Fruit fly (Drosophila melanogaster) whole organism, embryonic: ENCODE measurements around the gene CG33927.

Source experiments
- BEAF-32 ChIP-seq: fragments of 200-800 bp; sonication (Bioruptor generic); optimal IDR thresholded peaks from 3 replicates; lab custom pipeline; 2017; ENCODE audit warnings: missing biosample characterization, missing genetic modification characterization, mild to moderate bottlenecking, moderate library complexity, missing genetic modification reagents
- CG10543 ChIP-seq: fragments of 200-800 bp; sonication (Bioruptor generic); optimal IDR thresholded peaks from 3 replicates; lab custom pipeline; 2017; ENCODE audit warnings: missing biosample characterization, mild to moderate bottlenecking, missing genetic modification characterization, moderate library complexity
- CG11085 ChIP-seq: fragments of 200-800 bp; sonication (Bioruptor generic); IDR thresholded peaks from 2 replicates; pipeline ENCODE4 v1.3.6; 2022; ENCODE audit warnings: missing biosample characterization, missing genetic modification characterization
- CG11456 ChIP-seq: fragments of 200-800 bp; sonication (Bioruptor generic); IDR thresholded peaks from 3 replicates; pipeline ENCODE4 v1.3.6; 2022; ENCODE audit warnings: missing biosample characterization, missing genetic modification characterization
- CG12659 ChIP-seq: fragments of 200-800 bp; sonication (Bioruptor generic); optimal IDR thresholded peaks from 3 replicates; lab custom pipeline; 2017; ENCODE audit warnings: mild to moderate bottlenecking, missing biosample characterization, missing genetic modification reagents, missing genetic modification characterization
- CG12744 ChIP-seq: fragments of 200-800 bp; sonication (Bioruptor generic); optimal IDR thresholded peaks from 2 replicates; lab custom pipeline; 2016; ENCODE audit warnings: missing biosample characterization, missing genetic modification characterization
- CG1647 ChIP-seq: fragments of 200-800 bp; sonication (Bioruptor generic); optimal IDR thresholded peaks from 3 replicates; lab custom pipeline; 2016; ENCODE audit warnings: missing biosample characterization, missing genetic modification characterization
- CG17912 ChIP-seq: fragments of 200-800 bp; sonication (Bioruptor generic); optimal IDR thresholded peaks from 2 replicates; lab custom pipeline; 2018; ENCODE audit warnings: missing biosample characterization, mild to moderate bottlenecking, missing genetic modification characterization
- CG2116 ChIP-seq: fragments of 200-800 bp; sonication (Bioruptor generic); optimal IDR thresholded peaks from 3 replicates; lab custom pipeline; 2018; ENCODE audit warnings: missing biosample characterization, mild to moderate bottlenecking, missing genetic modification characterization
- CG30403 ChIP-seq: fragments of 200-800 bp; sonication (Bioruptor generic); optimal IDR thresholded peaks from 3 replicates; lab custom pipeline; 2016; ENCODE audit warnings: missing biosample characterization, missing genetic modification characterization
- CG3281 ChIP-seq: fragments of 200-800 bp; sonication (Bioruptor generic); optimal IDR thresholded peaks from 3 replicates; lab custom pipeline; 2017; ENCODE audit warnings: missing biosample characterization, mild to moderate bottlenecking, missing genetic modification characterization
- CG34224 ChIP-seq: fragments of 200-800 bp; sonication (Bioruptor generic); IDR thresholded peaks from 3 replicates; pipeline ENCODE4 v1.3.6; 2022; ENCODE audit warnings: missing biosample characterization, missing genetic modification characterization; ENCODE audit not compliant: partially characterized antibody
- CG4328 ChIP-seq: fragments of 200-800 bp; sonication (Bioruptor generic); optimal IDR thresholded peaks from 3 replicates; lab custom pipeline; 2017; ENCODE audit warnings: missing biosample characterization, missing genetic modification reagents, missing genetic modification characterization
- CG4854 ChIP-seq: fragments of 200-800 bp; sonication (Bioruptor generic); optimal IDR thresholded peaks from 2 replicates; lab custom pipeline; 2016; ENCODE audit warnings: missing biosample characterization, missing genetic modification characterization, inconsistent platforms
- CG6813 ChIP-seq: fragments of 200-800 bp; sonication (Bioruptor generic); optimal IDR thresholded peaks from 2 replicates; lab custom pipeline; 2017; ENCODE audit warnings: missing biosample characterization, missing genetic modification characterization, mild to moderate bottlenecking, moderate library complexity, missing genetic modification reagents
- CG8089 ChIP-seq: fragments of 200-800 bp; sonication (Bioruptor generic); optimal IDR thresholded peaks from 3 replicates; lab custom pipeline; 2016; ENCODE audit warnings: missing biosample characterization, missing genetic modification characterization
- CG8924 ChIP-seq: fragments of 200-800 bp; optimal IDR thresholded peaks from 3 replicates; lab custom pipeline; 2019; ENCODE audit warnings: missing biosample characterization, mild to moderate bottlenecking, missing genetic modification characterization, moderate library complexity
- CG8944 ChIP-seq: fragments of 200-800 bp; sonication (Bioruptor generic); optimal IDR thresholded peaks from 3 replicates; lab custom pipeline; 2016; ENCODE audit warnings: missing biosample characterization, missing genetic modification characterization
- Chrac-16 ChIP-seq: fragments of 200-800 bp; sonication (Bioruptor generic); optimal IDR thresholded peaks from 3 replicates; lab custom pipeline; 2016; ENCODE audit warnings: missing biosample characterization, missing genetic modification characterization
- Dll ChIP-seq: fragments of 200-800 bp; sonication (Bioruptor generic); IDR thresholded peaks from 4 replicates; pipeline ENCODE4 v1.3.6; 2022; ENCODE audit warnings: missing biosample characterization, missing genetic modification characterization; ENCODE audit not compliant: partially characterized antibody
- Ets65A ChIP-seq: fragments of 200-800 bp; sonication (Bioruptor generic); peaks from one replicate; lab custom pipeline; 2016; ENCODE audit warnings: missing biosample characterization, missing genetic modification characterization
- Fer2 ChIP-seq: fragments of 200-800 bp; sonication (Bioruptor generic); optimal IDR thresholded peaks from 2 replicates; lab custom pipeline; 2018; ENCODE audit warnings: missing biosample characterization, mild to moderate bottlenecking, missing genetic modification characterization, moderate library complexity
- GATAe ChIP-seq: fragments of 200-800 bp; sonication (Bioruptor generic); conservative IDR thresholded peaks from 2 replicates; pipeline ENCODE4 v1.3.6; 2022; ENCODE audit warnings: missing biosample characterization, missing genetic modification characterization
- H2.0 ChIP-seq: fragments of 200-800 bp; sonication (Bioruptor generic); IDR thresholded peaks from 2 replicates; pipeline ENCODE4 v1.3.6; 2022; ENCODE audit warnings: missing biosample characterization, missing genetic modification characterization
- MBD-R2 ChIP-seq: fragments of 200-800 bp; sonication (Bioruptor generic); IDR thresholded peaks from 2 replicates; pipeline ENCODE4 v1.3.6; 2022; ENCODE audit warnings: missing biosample characterization, missing genetic modification characterization
- MTF-1 ChIP-seq: fragments of 200-800 bp; sonication (Bioruptor generic); optimal IDR thresholded peaks from 2 replicates; lab custom pipeline; 2018; ENCODE audit warnings: missing biosample characterization, mild to moderate bottlenecking, missing genetic modification characterization, borderline replicate concordance
- NC2β ChIP-seq: fragments of 200-800 bp; sonication (Bioruptor generic); optimal IDR thresholded peaks from 2 replicates; lab custom pipeline; 2016; ENCODE audit warnings: missing biosample characterization, missing genetic modification characterization
- Pdp1 ChIP-seq, 2 experiments: fragments of 200-800 bp; sonication (Bioruptor generic); optimal IDR thresholded peaks; 3 replicates each; lab custom pipeline; 2016; ENCODE audit warnings: missing biosample characterization in 2 of 2, missing genetic modification characterization in 2 of 2, mild to moderate bottlenecking in 1 of 2, moderate library complexity in 1 of 2
- Six4 ChIP-seq: fragments of 200-800 bp; sonication (Bioruptor generic); optimal IDR thresholded peaks from 2 replicates; lab custom pipeline; 2016; ENCODE audit warnings: missing biosample characterization, missing genetic modification characterization
- YL-1 ChIP-seq: fragments of 200-800 bp; sonication (Bioruptor generic); optimal IDR thresholded peaks from 3 replicates; lab custom pipeline; 2017; ENCODE audit warnings: missing biosample characterization, mild to moderate bottlenecking, missing genetic modification characterization
- ab ChIP-seq: fragments of 200-800 bp; sonication (Bioruptor generic); optimal IDR thresholded peaks from 2 replicates; lab custom pipeline; 2016; ENCODE audit warnings: missing biosample characterization, missing genetic modification characterization
- bigmax ChIP-seq: fragments of 200-800 bp; sonication (Bioruptor generic); optimal IDR thresholded peaks from 2 replicates; lab custom pipeline; 2018; ENCODE audit warnings: missing biosample characterization, mild to moderate bottlenecking, missing genetic modification characterization
- bsh ChIP-seq, 2 experiments: fragments of 200-800 bp; sonication (Bioruptor generic); optimal IDR thresholded peaks; 2 replicates each; lab custom pipeline; 2017 to 2018; ENCODE audit warnings: mild to moderate bottlenecking in 2 of 2, missing biosample characterization in 2 of 2, missing genetic modification characterization in 2 of 2, moderate library complexity in 1 of 2
- chinmo ChIP-seq: fragments of 200-800 bp; sonication (Bioruptor generic); IDR thresholded peaks from 4 replicates; pipeline ENCODE4 v1.3.6; 2022; ENCODE audit warnings: missing biosample characterization, missing genetic modification characterization; ENCODE audit not compliant: partially characterized antibody
- cwo ChIP-seq: fragments of 200-800 bp; sonication (Bioruptor generic); optimal IDR thresholded peaks from 3 replicates; lab custom pipeline; 2017; ENCODE audit warnings: missing biosample characterization, missing genetic modification characterization, mild to moderate bottlenecking, moderate library complexity, missing genetic modification reagents
- ewg ChIP-seq: fragments of 200-800 bp; sonication (Bioruptor generic); optimal IDR thresholded peaks from 3 replicates; lab custom pipeline; 2017; ENCODE audit warnings: mild to moderate bottlenecking, missing biosample characterization, missing genetic modification reagents, missing genetic modification characterization
- ftz-f1 ChIP-seq: fragments of 200-800 bp; sonication (Bioruptor generic); optimal IDR thresholded peaks from 2 replicates; lab custom pipeline; 2016; ENCODE audit warnings: missing biosample characterization, missing genetic modification characterization
- gce ChIP-seq: fragments of 200-800 bp; sonication (Bioruptor generic); IDR thresholded peaks from 3 replicates; pipeline ENCODE4 v1.3.6; 2022; ENCODE audit warnings: missing biosample characterization, missing genetic modification characterization
- hbn ChIP-seq: fragments of 200-800 bp; sonication (Bioruptor generic); IDR thresholded peaks from 2 replicates; pipeline ENCODE4 v1.3.6; 2022; ENCODE audit warnings: missing biosample characterization, missing genetic modification characterization; ENCODE audit not compliant: partially characterized antibody
- jumu ChIP-seq: fragments of 200-800 bp; sonication (Bioruptor generic); optimal IDR thresholded peaks from 3 replicates; lab custom pipeline; 2016; ENCODE audit warnings: missing biosample characterization, missing genetic modification characterization
- lmd ChIP-seq: fragments of 200-800 bp; sonication (Bioruptor generic); IDR thresholded peaks from 2 replicates; pipeline ENCODE4 v1.3.6; 2022; ENCODE audit warnings: missing biosample characterization, missing genetic modification characterization
- nom ChIP-seq: fragments of 200-800 bp; sonication (Bioruptor generic); optimal IDR thresholded peaks from 2 replicates; lab custom pipeline; 2017; ENCODE audit warnings: missing biosample characterization, missing genetic modification characterization, mild to moderate bottlenecking, moderate library complexity, missing genetic modification reagents
- peb ChIP-seq: fragments of 200-800 bp; sonication (Bioruptor generic); IDR thresholded peaks from 2 replicates; pipeline ENCODE4 v1.3.6; 2022; ENCODE audit warnings: missing biosample characterization, missing genetic modification characterization
- sens ChIP-seq: fragments of 200-800 bp; sonication (Bioruptor generic); peaks from one replicate; lab custom pipeline; 2016; ENCODE audit warnings: missing biosample characterization, missing genetic modification characterization
- sim ChIP-seq: fragments of 200-800 bp; sonication (Bioruptor generic); IDR thresholded peaks from 2 replicates; pipeline ENCODE4 v1.3.6; 2022; ENCODE audit warnings: missing biosample characterization, missing genetic modification characterization
- tap ChIP-seq: fragments of 200-800 bp; optimal IDR thresholded peaks from 3 replicates; lab custom pipeline; 2019; ENCODE audit warnings: missing biosample characterization, mild to moderate bottlenecking, missing genetic modification characterization, moderate library complexity
- wor ChIP-seq: fragments of 200-800 bp; sonication (Bioruptor generic); IDR thresholded peaks from 2 replicates; pipeline ENCODE4 v1.3.6; 2022; ENCODE audit warnings: missing biosample characterization, missing genetic modification characterization

The CG33927 gene

DNA sequence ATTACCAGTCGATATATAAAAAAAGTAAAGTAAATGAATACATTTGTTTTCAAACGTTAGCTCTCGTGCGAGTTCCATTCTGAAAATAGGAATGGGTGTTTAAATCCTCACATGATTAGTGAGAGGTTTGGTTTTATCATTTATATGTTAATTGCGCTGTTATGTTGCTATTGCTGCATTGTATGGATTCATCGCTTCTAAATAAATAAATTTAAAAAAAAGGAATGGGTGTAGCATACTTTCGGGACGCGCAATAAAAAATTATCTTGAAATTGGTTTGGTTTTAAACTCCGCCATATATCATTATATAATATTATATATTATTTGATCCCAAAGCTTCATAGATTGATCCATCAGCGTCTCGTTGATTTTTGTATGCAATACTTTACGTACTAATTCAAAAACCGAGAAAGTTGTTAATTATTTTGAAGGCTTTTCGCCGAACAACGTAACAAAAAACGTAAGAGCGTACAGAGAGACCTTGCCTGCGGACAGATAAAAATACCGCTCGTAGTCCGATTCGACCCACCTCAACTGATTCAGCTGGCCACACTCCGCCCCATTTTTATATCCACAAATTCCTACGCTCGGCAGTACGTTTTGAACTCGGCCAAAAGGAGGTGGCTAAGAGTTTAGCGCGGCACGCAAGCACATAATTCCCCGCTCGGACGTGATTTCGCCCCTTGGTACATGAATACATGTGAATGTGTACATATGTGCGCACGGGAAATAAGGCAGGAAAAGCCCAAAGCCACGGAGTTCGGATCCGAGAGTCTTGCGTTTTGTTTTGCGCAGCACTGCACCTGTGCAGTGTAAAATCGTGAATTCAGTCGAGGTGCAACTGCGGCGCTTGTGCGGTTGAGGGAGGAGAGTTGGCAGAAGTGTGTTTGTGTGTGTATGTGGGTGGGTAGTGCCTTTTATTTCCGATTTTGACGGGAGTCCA lies 31.1 kb downstream of the CG33927 start, which contains the start of gene smash (continued):
- TF ChIP-seq GATAe (GFP tag; lab: Robert Waterston, UW) (no peak), CG17912 (peak; percentile 25), YL-1 (GFP tag; lab: Kevin White, UChicago) (peak; percentile 26), CG4854 (GFP tag; lab: Kevin White, UChicago) (no peak), MBD-R2 (GFP tag; lab: Robert Waterston, UW) (peak; percentile 54), nom (GFP tag; lab: Kevin White, UChicago) (peak; percentile 73), peb (GFP tag; lab: Robert Waterston, UW) (no peak), Dll (GFP tag; lab: Robert Waterston, UW) (0 out of 4 replicates have a peak, but pooled peaks have one; percentile 34), CG11456 (GFP tag; lab: Robert Waterston, UW) (peak; percentile 77; the same call in 2 of the 3 replicates), wor (GFP tag; lab: Robert Waterston, UW) (no peak), jumu (GFP tag; lab: Kevin White, UChicago) (peak; percentile 22), CG30403 (GFP tag; lab: Kevin White, UChicago) (no peak), NC2β (GFP tag; lab: Kevin White, UChicago) (peak; percentile 30), CG2116 (GFP tag; lab: Kevin White, UChicago) (peak; percentile 49), bigmax (GFP tag; lab: Kevin White, UChicago) (no peak), BEAF-32 (peak; percentile 28), Ets65A (GFP tag; lab: Kevin White, UChicago) (peak; percentile 30), CG8924 (tag; lab: Kevin White, UChicago) (peak; percentile 40), ftz-f1 (peak; percentile 67), CG4328 (GFP tag; lab: Kevin White, UChicago) (no peak), tap (tag; lab: Kevin White, UChicago) (peak; percentile 38), CG1647 (GFP tag; lab: Kevin White, UChicago) (no peak), Pdp1 (GFP tag; optimal IDR thresholded peaks at IDR 0.05; lab: Kevin White, UChicago) (peak in 1 of 2 experiments; percentile 98), CG8944 (GFP tag; lab: Kevin White, UChicago) (no peak), ab (GFP tag; lab: Kevin White, UChicago) (peak; percentile 3), chinmo (GFP tag; lab: Robert Waterston, UW) (no peak), CG34224 (GFP tag; lab: Robert Waterston, UW) (peak; percentile 33; the same call in 1 of the 3 replicates), ewg (no peak), lmd (GFP tag; lab: Robert Waterston, UW) (peak; percentile 29; the same call in 1 of the 2 replicates), CG3281 (GFP tag; lab: Kevin White, UChicago) (no peak), CG11085 (GFP tag; lab: Robert Waterston, UW) (peak; percentile 40; the same call in 1 of the 2 replicates), gce (GFP tag; lab: Robert Waterston, UW) (peak; percentile 74; the same call in 2 of the 3 replicates), Chrac-16 (GFP tag; lab: Kevin White, UChicago) (no peak), CG10543 (GFP tag; lab: Kevin White, UChicago) (no peak), cwo (GFP tag; lab: Kevin White, UChicago) (peak; percentile 43), Fer2 (tag; lab: Kevin White, UChicago) (no peak), CG8089 (GFP tag; lab: Kevin White, UChicago) (peak; percentile 6), CG12744 (GFP tag; lab: Kevin White, UChicago) (no peak), MTF-1 (GFP tag; lab: Kevin White, UChicago) (peak; percentile 3), Six4 (GFP tag; lab: Kevin White, UChicago) (no peak), bsh (GFP tag; optimal IDR thresholded peaks at IDR 0.05; lab: Kevin White, UChicago) (peak in 1 of 2 experiments; percentile 39), sens (GFP tag; lab: Kevin White, UChicago) (peak; percentile 82), H2.0 (GFP tag; lab: Robert Waterston, UW) (no peak), hbn (GFP tag; lab: Robert Waterston, UW) (0 out of 2 replicates have a peak, but pooled peaks have one; percentile 40), sim (0 out of 2 replicates have a peak, but pooled peaks have one; percentile 40), CG12659 (GFP tag; lab: Kevin White, UChicago) (peak; percentile 77), CG6813 (peak; percentile 29)
